Fruit fly (Drosophila melanogaster): ENCODE results near the gene Mur82C.

dm6 chr3R:4524144-4524784 is 16.9 kb upstream of the Mur82C start:
- no peak for TF ChIP-seq Blimp-1 (GFP tag; optimal IDR thresholded peaks at IDR 0.05)
- no peak for TF ChIP-seq CG18599 (GFP tag; optimal IDR thresholded peaks at IDR 0.05)
- TF ChIP-seq Lpt (GFP tag; optimal IDR thresholded peaks at IDR 0.05), result no peak
- no peak for TF ChIP-seq CG14014 (GFP tag; IDR thresholded peaks at IDR 0.05)
- no peak for TF ChIP-seq Sox102F (GFP tag; optimal IDR thresholded peaks at IDR 0.05)
- TF ChIP-seq Dip2 (GFP tag; IDR thresholded peaks at IDR 0.05), result no peak
- no peak for TF ChIP-seq Mad (GFP tag; optimal IDR thresholded peaks at IDR 0.05)
- no peak for TF ChIP-seq dpn (GFP tag; optimal IDR thresholded peaks at IDR 0.05)
- TF ChIP-seq hbn (GFP tag; IDR thresholded peaks at IDR 0.05; ENCODE audit: partially characterized antibody), result no peak
- no peak for TF ChIP-seq CG8924 (tag; optimal IDR thresholded peaks at IDR 0.05)

All from whole organism, embryonic.